Worm (Caenorhabditis elegans): Measurements from ENCODE around the gene mrps-12.

DNA sequence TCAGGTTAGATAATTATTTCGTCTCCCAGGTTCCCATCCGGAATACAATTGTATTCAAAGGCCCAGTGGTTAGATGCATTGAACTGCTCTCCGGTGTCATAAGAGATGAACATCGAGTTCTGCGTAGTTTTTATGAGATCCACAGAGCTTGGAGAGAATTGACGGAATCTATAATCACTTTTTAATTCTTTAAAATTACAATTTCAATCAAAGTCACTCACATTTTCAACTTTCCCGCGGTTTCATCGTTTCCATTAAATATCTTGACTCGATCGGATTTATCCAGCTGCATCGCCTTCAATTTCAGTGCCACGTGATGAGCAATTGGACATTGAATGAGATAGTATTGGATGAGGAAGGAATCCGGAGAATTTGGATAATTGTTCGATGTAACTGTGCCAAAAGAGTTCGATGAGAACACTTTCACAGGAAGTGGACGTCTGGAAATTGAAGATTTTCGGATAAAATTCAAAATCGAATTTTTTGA, 9.9 kb downstream of the mrps-12 start:
- TF ChIP-seq him-1 (tag; optimal IDR thresholded peaks at IDR 0.05) = no peak
- TF ChIP-seq dao-5 (tag; optimal IDR thresholded peaks at IDR 0.05) = no peak
- TF ChIP-seq W03F9.2 (tag; optimal IDR thresholded peaks at IDR 0.05) = peak; percentile 24
